Worm (Caenorhabditis elegans) whole organism, young adult: ENCODE data around the gene srt-68.

Experiments
- B0035.1 ChIP-seq: sonication (generic microtip); optimal IDR thresholded peaks from 2 replicates; lab custom pipeline; 2016; ENCODE audit warnings: missing genetic modification characterization, mild to moderate bottlenecking, missing compliant biosample characterization, missing genotype, missing genetic modification reagents
- C06A6.2 ChIP-seq: fragments of 200-800 bp; sonication (Bioruptor generic); conservative IDR thresholded peaks from 2 replicates; pipeline ENCODE4 v1.3.6; 2022; ENCODE audit warnings: missing genetic modification characterization, missing compliant biosample characterization
- C17E4.6 ChIP-seq: fragments of 200-800 bp; sonication (Bioruptor generic); IDR thresholded peaks from 2 replicates; pipeline ENCODE4 v1.3.6; 2022; ENCODE audit warnings: missing genetic modification reagents, missing genetic modification characterization, missing compliant biosample characterization
- F49E8.2 ChIP-seq: sonication (generic microtip); optimal IDR thresholded peaks from 3 replicates; lab custom pipeline; 2017; ENCODE audit warnings: missing genetic modification characterization, mild to moderate bottlenecking, missing compliant biosample characterization, antibody characterized with exemption, moderate library complexity; ENCODE audit not compliant: insufficient read depth
- F57C9.4 ChIP-seq: sonication (generic microtip); optimal IDR thresholded peaks from 2 replicates; lab custom pipeline; 2017; ENCODE audit warnings: mild to moderate bottlenecking, missing genetic modification characterization, missing compliant biosample characterization
- Y79H2A.3 ChIP-seq: fragments of 200-800 bp; sonication (Bioruptor generic); conservative IDR thresholded peaks from 2 replicates; pipeline ENCODE4 v1.3.6; 2022; ENCODE audit warnings: missing genetic modification reagents, missing genetic modification characterization, missing compliant biosample characterization
- attf-3 ChIP-seq: fragments of 200-800 bp; sonication (Bioruptor generic); conservative IDR thresholded peaks from 2 replicates; pipeline ENCODE4 v1.3.6; 2022; ENCODE audit warnings: missing genetic modification reagents, missing genetic modification characterization, missing compliant biosample characterization
- attf-6 ChIP-seq: fragments of 200-800 bp; sonication (Bioruptor generic); IDR thresholded peaks from 2 replicates; pipeline ENCODE4 v1.3.6; 2022; ENCODE audit warnings: missing genetic modification reagents, missing genetic modification characterization, missing compliant biosample characterization
- bed-2 ChIP-seq: fragments of 200-800 bp; sonication (Bioruptor generic); IDR thresholded peaks from 2 replicates; pipeline ENCODE4 v1.3.6; 2022; ENCODE audit warnings: missing genetic modification reagents, missing genetic modification characterization, missing compliant biosample characterization
- ccch-3 ChIP-seq: fragments of 200-800 bp; sonication (Bioruptor generic); optimal IDR thresholded peaks from 2 replicates; lab custom pipeline; 2018; ENCODE audit warnings: mild to moderate bottlenecking, missing genetic modification characterization, missing compliant biosample characterization
- cebp-1 ChIP-seq, 2 experiments: fragments of 200-800 bp in 1 of 2; sonication (Bioruptor generic) in 1 of 2; sonication (generic microtip) in 1 of 2; IDR thresholded peaks in 1 of 2; optimal IDR thresholded peaks in 1 of 2; 2 replicates each; pipeline versions ENCODE4 v1.3.6 to Lab custom; 2017 to 2022; ENCODE audit warnings: missing compliant biosample characterization in 2 of 2, missing genetic modification characterization in 2 of 2, mild to moderate bottlenecking in 1 of 2, missing genetic modification reagents in 1 of 2, moderate library complexity in 1 of 2
- ceh-27 ChIP-seq: fragments of 200-800 bp; sonication (Bioruptor generic); optimal IDR thresholded peaks from 2 replicates; lab custom pipeline; 2018; ENCODE audit warnings: mild to moderate bottlenecking, missing genetic modification characterization, moderate library complexity, missing compliant biosample characterization
- die-1 ChIP-seq: sonication (generic microtip); optimal IDR thresholded peaks from 2 replicates; lab custom pipeline; 2016; ENCODE audit warnings: missing genotype, mild to moderate bottlenecking, missing genetic modification characterization, missing compliant biosample characterization
- dpff-1 ChIP-seq: sonication (generic microtip); optimal IDR thresholded peaks from 2 replicates; lab custom pipeline; 2017; ENCODE audit warnings: mild to moderate bottlenecking, missing genetic modification characterization, missing compliant biosample characterization
- efl-1 ChIP-seq: fragments of 150-350 bp; optimal IDR thresholded peaks from 2 replicates; lab custom pipeline; 2014; ENCODE audit warnings: missing biosample characterization, missing genetic modification reagents, missing genetic modification characterization
- egl-44 ChIP-seq: fragments of 200-800 bp; sonication (Bioruptor generic); IDR thresholded peaks from 2 replicates; pipeline ENCODE4 v1.3.6; 2022; ENCODE audit warnings: missing genetic modification reagents, missing genetic modification characterization, missing compliant biosample characterization
- ets-4 ChIP-seq: fragments of 200-800 bp; sonication (Bioruptor generic); optimal IDR thresholded peaks from 2 replicates; lab custom pipeline; 2018; ENCODE audit warnings: mild to moderate bottlenecking, missing genetic modification characterization, missing compliant biosample characterization
- fkh-3 ChIP-seq: sonication (generic microtip); optimal IDR thresholded peaks from 2 replicates; lab custom pipeline; 2016; ENCODE audit warnings: mild to moderate bottlenecking, missing genetic modification characterization, missing compliant biosample characterization
- him-1 ChIP-seq: sonication (generic microtip); optimal IDR thresholded peaks from 2 replicates; lab custom pipeline; 2016; ENCODE audit warnings: missing genotype, missing genetic modification reagents, missing genetic modification characterization, missing compliant biosample characterization
- hsf-1 ChIP-seq: fragments of 200-800 bp; sonication (Bioruptor generic); IDR thresholded peaks from 2 replicates; pipeline ENCODE4 v1.3.6; 2022; ENCODE audit warnings: missing genetic modification reagents, missing genetic modification characterization, missing compliant biosample characterization
- lin-54 ChIP-seq: fragments of 200-800 bp; sonication (Bioruptor generic); optimal IDR thresholded peaks from 2 replicates; lab custom pipeline; 2018; ENCODE audit warnings: mild to moderate bottlenecking, missing genetic modification characterization, missing compliant biosample characterization
- lir-1 ChIP-seq: fragments of 200-800 bp; sonication (Bioruptor generic); conservative IDR thresholded peaks from 2 replicates; pipeline ENCODE4 v1.3.6; 2022; ENCODE audit warnings: missing genetic modification reagents, missing genetic modification characterization, missing compliant biosample characterization
- madf-6 ChIP-seq: fragments of 200-800 bp; sonication (Bioruptor generic); IDR thresholded peaks from 2 replicates; pipeline ENCODE4 v1.3.6; 2022; ENCODE audit warnings: missing genetic modification reagents, missing genetic modification characterization, missing compliant biosample characterization
- madf-8 ChIP-seq: fragments of 200-800 bp; sonication (Bioruptor generic); conservative IDR thresholded peaks from 2 replicates; pipeline ENCODE4 v1.3.6; 2022; ENCODE audit warnings: missing genetic modification reagents, missing genetic modification characterization, missing compliant biosample characterization
- mes-4 ChIP-seq: sonication (generic microtip); optimal IDR thresholded peaks from 2 replicates; lab custom pipeline; 2016; ENCODE audit warnings: missing genotype, missing genetic modification characterization, missing compliant biosample characterization
- nhr-80 ChIP-seq: sonication (generic microtip); optimal IDR thresholded peaks from 2 replicates; lab custom pipeline; 2016; ENCODE audit warnings: missing genetic modification characterization, missing compliant biosample characterization
- rcor-1 ChIP-seq: fragments of 200-800 bp; sonication (Bioruptor generic); IDR thresholded peaks from 2 replicates; pipeline ENCODE4 v1.3.6; 2022; ENCODE audit warnings: missing genetic modification reagents, missing genetic modification characterization, missing compliant biosample characterization
- rpc-1 ChIP-seq, 2 experiments: fragments of 150-350 bp in 1 of 2; sonication (generic microtip) in 1 of 2; optimal IDR thresholded peaks; 2 replicates each; lab custom pipeline; 2014 to 2018; ENCODE audit warnings: missing biosample characterization in 1 of 2, missing genetic modification characterization in 1 of 2, missing genetic modification reagents in 1 of 2, missing genotype in 1 of 2
- snpc-1.1 ChIP-seq: sonication (generic microtip); optimal IDR thresholded peaks from 2 replicates; lab custom pipeline; 2017; ENCODE audit warnings: missing genetic modification characterization, mild to moderate bottlenecking, missing compliant biosample characterization, antibody characterized with exemption, moderate library complexity, missing genotype, missing genetic modification reagents; ENCODE audit not compliant: insufficient read depth
- ztf-18 ChIP-seq: sonication (generic microtip); optimal IDR thresholded peaks from 2 replicates; lab custom pipeline; 2016; ENCODE audit warnings: missing genotype, mild to moderate bottlenecking, missing genetic modification characterization, missing compliant biosample characterization
- ztf-22 ChIP-seq: fragments of 200-800 bp; sonication (Bioruptor generic); optimal IDR thresholded peaks from 2 replicates; lab custom pipeline; 2018; ENCODE audit warnings: mild to moderate bottlenecking, missing genetic modification characterization, moderate library complexity, missing compliant biosample characterization

Gene srt-68

DNA sequence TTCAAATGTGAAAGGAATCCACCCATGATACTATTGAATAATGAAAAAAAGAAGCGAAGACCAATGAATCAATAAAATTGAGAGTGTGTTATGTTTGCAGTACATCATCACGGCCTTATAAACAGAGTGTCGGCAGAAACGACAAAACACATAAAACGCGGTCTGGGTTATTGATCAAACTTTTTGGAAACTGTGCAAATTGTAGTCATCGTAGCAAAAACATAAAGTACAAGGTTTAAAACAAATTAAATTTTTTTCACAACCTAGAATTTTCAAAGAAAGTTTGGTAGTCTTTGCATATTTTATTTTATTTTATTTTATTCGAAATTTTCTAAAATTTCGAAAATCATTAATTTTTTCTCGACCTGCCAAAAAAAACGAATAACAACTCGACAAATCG is 8.9 kb downstream of the srt-68 start, which contains the start of gene cest-35.1:
TSS of gene cest-35.1 (minus strand) at position 101 of the 400 bp plus-strand sequence.
- TF ChIP-seq bed-2 (GFP tag; lab: Robert Waterston, UW) (no peak), C06A6.2 (GFP tag; lab: Robert Waterston, UW) (no peak), ztf-18 (tag; lab: Kevin White, UChicago) (no peak), mes-4 (tag; lab: Kevin White, UChicago) (no peak)

ce11 chrV:5239903-5240302 is 12.0 kb downstream of the srt-68 start, which contains the start of gene B0238.15:
Gene B0238.15, plus strand, starts transcription at chrV:5240203.
- TF ChIP-seq efl-1 (GFP tag; lab: Kevin White, UChicago) (peak; percentile 3), lir-1 (GFP tag; lab: Robert Waterston, UW) (no peak), madf-6 (peak; percentile 47), egl-44 (no peak), ceh-27 (GFP tag; lab: Kevin White, UChicago) (no peak), ccch-3 (GFP tag; lab: Kevin White, UChicago) (no peak), Y79H2A.3 (GFP tag; lab: Robert Waterston, UW) (no peak), F49E8.2 (no peak), dpff-1 (tag; lab: Kevin White, UChicago) (no peak), attf-3 (GFP tag; lab: Robert Waterston, UW) (no peak), ztf-22 (GFP tag; lab: Kevin White, UChicago) (no peak), ets-4 (GFP tag; lab: Kevin White, UChicago) (no peak)
- TF ChIP-seq, all 124 proteins: peak for 2

DNA sequence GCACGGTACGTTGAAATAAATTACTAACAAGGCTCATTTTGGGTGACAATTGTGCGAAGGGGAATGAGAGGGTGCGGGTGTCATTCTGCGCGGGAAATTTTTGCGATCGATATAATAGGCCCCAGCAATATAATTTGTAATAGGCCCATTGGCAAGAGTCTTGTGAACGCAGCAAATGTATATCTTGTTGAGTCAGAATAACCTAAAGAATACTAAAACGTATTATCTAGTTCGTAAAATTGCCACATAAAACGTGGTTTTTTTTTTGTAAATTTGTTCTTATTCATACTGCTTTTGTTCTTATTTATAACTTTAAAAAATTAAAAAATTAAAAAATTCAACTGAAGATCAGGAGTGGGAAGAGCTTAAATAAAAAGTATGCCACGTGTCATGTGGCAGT is 12.5 kb downstream of the srt-68 start, which contains the start of gene C52A10.3:
TSS of gene C52A10.3 (minus strand) at position 101 of the 400 bp plus-strand sequence.
- TF ChIP-seq nhr-80 (no peak), die-1 (no peak), hsf-1 (GFP tag; lab: Robert Waterston, UW) (no peak), him-1 (tag; lab: Kevin White, UChicago) (no peak), ztf-22 (GFP tag; lab: Kevin White, UChicago) (no peak), B0035.1 (tag; lab: Kevin White, UChicago) (no peak), bed-2 (GFP tag; lab: Robert Waterston, UW) (no peak), C17E4.6 (GFP tag; lab: Robert Waterston, UW) (no peak), fkh-3 (tag; lab: Kevin White, UChicago) (no peak)
- TF ChIP-seq, all 124 proteins: peak for 0

DNA sequence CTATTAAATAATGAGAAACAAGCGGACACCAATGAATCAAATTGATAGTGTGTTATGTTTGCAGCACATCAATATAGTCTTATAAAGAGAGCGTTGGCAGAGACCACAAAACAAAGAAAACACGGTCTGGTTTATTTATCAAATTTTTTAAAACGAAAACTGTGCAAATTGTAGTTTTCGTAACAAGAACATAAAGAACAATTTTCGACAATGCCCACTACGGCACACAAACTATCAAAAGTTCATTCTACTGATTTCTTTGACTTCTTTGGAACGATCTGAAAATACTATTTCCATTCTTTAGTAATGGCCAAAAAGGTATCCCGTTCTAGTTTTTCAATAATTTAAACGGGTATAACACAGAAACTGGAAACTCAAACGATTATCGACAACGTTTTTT is 14.8 kb downstream of the srt-68 start, which contains the start of gene cest-35.2:
TSS of gene cest-35.2 (minus strand) at position 101 of the 400 bp plus-strand sequence.
- TF ChIP-seq madf-8 (GFP tag; lab: Robert Waterston, UW) (no peak), attf-6 (GFP tag; lab: Robert Waterston, UW) (no peak), F57C9.4 (tag; lab: Kevin White, UChicago) (no peak), F49E8.2 (no peak), rpc-1 (optimal IDR thresholded peaks at IDR 0.05; lab: Kevin White, UChicago) (no peak), rpc-1 (tag; optimal IDR thresholded peaks at IDR 0.05; lab: Kevin White, UChicago) (no peak), snpc-1.1 (no peak), lin-54 (GFP tag; lab: Kevin White, UChicago) (no peak)

DNA sequence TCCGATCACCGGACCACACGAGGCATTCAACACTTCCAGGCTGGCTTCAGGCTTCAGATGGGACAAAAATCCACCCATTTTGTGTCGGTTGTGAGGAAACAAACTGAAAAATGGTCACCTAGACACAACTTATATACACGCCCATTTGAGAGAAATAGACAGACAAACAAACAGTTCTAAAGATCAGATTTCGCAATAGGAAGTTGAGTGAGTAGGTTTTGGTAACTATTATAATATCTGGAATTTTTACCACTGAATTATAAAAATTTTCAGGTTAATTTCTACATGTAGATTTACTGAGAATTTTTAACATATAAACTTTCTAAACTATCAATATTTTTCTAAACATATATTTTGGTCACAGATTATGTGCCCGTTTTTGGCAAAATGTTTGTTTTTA is 18.1 kb downstream of the srt-68 start, which contains the start of gene cest-32:
TSS of gene cest-32 (minus strand) at position 115 of the 400 bp plus-strand sequence.
- TF ChIP-seq rcor-1: no peak
- TF ChIP-seq cebp-1 (GFP tag; IDR thresholded peaks at IDR 0.05; lab: Robert Waterston, UW): peak; percentile 81
- TF ChIP-seq cebp-1 (tag; optimal IDR thresholded peaks at IDR 0.05; lab: Kevin White, UChicago): peak; percentile 96
- TF ChIP-seq, all 124 proteins: peak for 1
